Worm (Caenorhabditis elegans) whole organism, young adult: ENCODE measurements around the gene lin-9.

ENCODE experiments used
- B0019.2 ChIP-seq: fragments of 200-800 bp; sonication (Bioruptor generic); conservative IDR thresholded peaks from 2 replicates; pipeline ENCODE4 v1.3.6; 2022; ENCODE audit warnings: missing genetic modification reagents, missing genetic modification characterization, missing compliant biosample characterization
- B0261.1 ChIP-seq: sonication (generic microtip); optimal IDR thresholded peaks from 2 replicates; lab custom pipeline; 2016; ENCODE audit warnings: mild to moderate bottlenecking, missing genetic modification characterization, moderate library complexity, missing compliant biosample characterization
- F22D6.2 ChIP-seq: sonication (generic microtip); optimal IDR thresholded peaks from 2 replicates; lab custom pipeline; 2016; ENCODE audit warnings: mild to moderate bottlenecking, missing genetic modification characterization, missing compliant biosample characterization
- F23B12.7 ChIP-seq: sonication (generic microtip); optimal IDR thresholded peaks from 2 replicates; lab custom pipeline; 2017; ENCODE audit warnings: missing genetic modification characterization, mild to moderate bottlenecking, missing compliant biosample characterization, antibody characterized with exemption, moderate library complexity; ENCODE audit not compliant: insufficient read depth
- F33H1.4 ChIP-seq: fragments of 200-800 bp; sonication (Bioruptor generic); IDR thresholded peaks from 2 replicates; pipeline ENCODE4 v1.3.6; 2022; ENCODE audit warnings: missing genetic modification reagents, missing genetic modification characterization, missing compliant biosample characterization
- F37B4.10 ChIP-seq: fragments of 200-800 bp; sonication (Bioruptor generic); IDR thresholded peaks from 2 replicates; pipeline ENCODE4 v1.3.6; 2022; ENCODE audit warnings: missing genetic modification characterization, missing compliant biosample characterization
- T07F8.4 ChIP-seq: sonication (generic microtip); optimal IDR thresholded peaks from 2 replicates; lab custom pipeline; 2016; ENCODE audit warnings: mild to moderate bottlenecking, missing genetic modification characterization, moderate library complexity, missing compliant biosample characterization
- Y56A3A.18 ChIP-seq: fragments of 200-800 bp; sonication (Bioruptor generic); IDR thresholded peaks from 2 replicates; pipeline ENCODE4 v1.3.6; 2022; ENCODE audit warnings: missing genetic modification reagents, missing genetic modification characterization, missing compliant biosample characterization
- ama-1 ChIP-seq, 3 experiments: fragments of 150-350 bp in 1 of 3; sonication (generic microtip) in 2 of 3; optimal IDR thresholded peaks; 2 replicates each; lab custom pipeline; 2014 to 2018; ENCODE audit warnings: missing biosample characterization in 2 of 3, missing genetic modification characterization in 2 of 3, missing genetic modification reagents in 2 of 3
- aptf-2 ChIP-seq: fragments of 200-800 bp; sonication (Bioruptor generic); conservative IDR thresholded peaks from 2 replicates; pipeline ENCODE4 v1.3.6; 2022; ENCODE audit warnings: missing genetic modification reagents, missing genetic modification characterization, missing compliant biosample characterization
- atf-7 ChIP-seq: sonication (generic microtip); optimal IDR thresholded peaks from 2 replicates; lab custom pipeline; 2017; ENCODE audit warnings: mild to moderate bottlenecking, missing genetic modification characterization, missing compliant biosample characterization
- attf-5 ChIP-seq: fragments of 200-800 bp; sonication (Bioruptor generic); optimal IDR thresholded peaks from 2 replicates; lab custom pipeline; 2018; ENCODE audit warnings: mild to moderate bottlenecking, missing genetic modification characterization, missing compliant biosample characterization
- cebp-1 ChIP-seq, 2 experiments: fragments of 200-800 bp in 1 of 2; sonication (Bioruptor generic) in 1 of 2; sonication (generic microtip) in 1 of 2; IDR thresholded peaks in 1 of 2; optimal IDR thresholded peaks in 1 of 2; 2 replicates each; pipeline versions ENCODE4 v1.3.6 to Lab custom; 2017 to 2022; ENCODE audit warnings: missing compliant biosample characterization in 2 of 2, missing genetic modification characterization in 2 of 2, mild to moderate bottlenecking in 1 of 2, missing genetic modification reagents in 1 of 2, moderate library complexity in 1 of 2
- ceh-79 ChIP-seq: sonication (generic microtip); optimal IDR thresholded peaks from 2 replicates; lab custom pipeline; 2017; ENCODE audit warnings: mild to moderate bottlenecking, missing genetic modification characterization, missing compliant biosample characterization
- die-1 ChIP-seq: sonication (generic microtip); optimal IDR thresholded peaks from 2 replicates; lab custom pipeline; 2016; ENCODE audit warnings: missing genotype, mild to moderate bottlenecking, missing genetic modification characterization, missing compliant biosample characterization
- fkh-3 ChIP-seq: sonication (generic microtip); optimal IDR thresholded peaks from 2 replicates; lab custom pipeline; 2016; ENCODE audit warnings: mild to moderate bottlenecking, missing genetic modification characterization, missing compliant biosample characterization
- gei-17 ChIP-seq: fragments of 200-800 bp; sonication (Bioruptor generic); optimal IDR thresholded peaks from 2 replicates; lab custom pipeline; 2018; ENCODE audit warnings: mild to moderate bottlenecking, missing genetic modification characterization, missing compliant biosample characterization
- him-1 ChIP-seq: sonication (generic microtip); optimal IDR thresholded peaks from 2 replicates; lab custom pipeline; 2016; ENCODE audit warnings: missing genotype, missing genetic modification reagents, missing genetic modification characterization, missing compliant biosample characterization
- hlh-12 ChIP-seq: sonication (generic microtip); optimal IDR thresholded peaks from 2 replicates; lab custom pipeline; 2016; ENCODE audit warnings: missing genetic modification characterization, missing compliant biosample characterization
- hmg-1.2 ChIP-seq: fragments of 200-800 bp; sonication (Bioruptor generic); IDR thresholded peaks from 2 replicates; pipeline ENCODE4 v1.3.6; 2022; ENCODE audit warnings: missing genetic modification reagents, missing genetic modification characterization, missing compliant biosample characterization
- hmg-20 ChIP-seq: fragments of 200-800 bp; sonication (Bioruptor generic); IDR thresholded peaks from 2 replicates; pipeline ENCODE4 v1.3.6; 2022; ENCODE audit warnings: missing genetic modification reagents, missing genetic modification characterization, missing compliant biosample characterization
- hrde-1 ChIP-seq: sonication (generic microtip); optimal IDR thresholded peaks from 2 replicates; lab custom pipeline; 2016; ENCODE audit warnings: missing genetic modification characterization, mild to moderate bottlenecking, missing compliant biosample characterization, moderate library complexity, missing genotype, missing genetic modification reagents, borderline replicate concordance
- lag-1 ChIP-seq: fragments of 200-800 bp; sonication (Bioruptor generic); IDR thresholded peaks from 2 replicates; pipeline ENCODE4 v1.3.6; 2022; ENCODE audit warnings: missing genetic modification reagents, missing genetic modification characterization, missing compliant biosample characterization
- lin-26 ChIP-seq: fragments of 200-800 bp; sonication (Bioruptor generic); IDR thresholded peaks from 2 replicates; pipeline ENCODE4 v1.3.6; 2022; ENCODE audit warnings: missing genetic modification reagents, missing genetic modification characterization, missing compliant biosample characterization
- lin-35 ChIP-seq, 3 experiments: fragments of 150-350 bp in 2 of 3; sonication (generic microtip) in 1 of 3; optimal IDR thresholded peaks; 2 replicates each; lab custom pipeline; 2014 to 2018; ENCODE audit warnings: missing biosample characterization in 3 of 3, missing genetic modification characterization in 3 of 3, missing genetic modification reagents in 3 of 3
- lir-1 ChIP-seq: fragments of 200-800 bp; sonication (Bioruptor generic); conservative IDR thresholded peaks from 2 replicates; pipeline ENCODE4 v1.3.6; 2022; ENCODE audit warnings: missing genetic modification reagents, missing genetic modification characterization, missing compliant biosample characterization
- lsl-1 ChIP-seq: fragments of 200-800 bp; sonication (Bioruptor generic); optimal IDR thresholded peaks from 2 replicates; lab custom pipeline; 2018; ENCODE audit warnings: mild to moderate bottlenecking, missing genetic modification characterization, moderate library complexity, missing compliant biosample characterization
- madf-10 ChIP-seq: sonication (generic microtip); optimal IDR thresholded peaks from 2 replicates; lab custom pipeline; 2016; ENCODE audit warnings: mild to moderate bottlenecking, missing genetic modification characterization, missing compliant biosample characterization
- madf-6 ChIP-seq: fragments of 200-800 bp; sonication (Bioruptor generic); IDR thresholded peaks from 2 replicates; pipeline ENCODE4 v1.3.6; 2022; ENCODE audit warnings: missing genetic modification reagents, missing genetic modification characterization, missing compliant biosample characterization
- madf-8 ChIP-seq: fragments of 200-800 bp; sonication (Bioruptor generic); conservative IDR thresholded peaks from 2 replicates; pipeline ENCODE4 v1.3.6; 2022; ENCODE audit warnings: missing genetic modification reagents, missing genetic modification characterization, missing compliant biosample characterization
- mel-28 ChIP-seq: sonication (generic microtip); optimal IDR thresholded peaks from 2 replicates; lab custom pipeline; 2016; ENCODE audit warnings: borderline replicate concordance, mild to moderate bottlenecking, missing genetic modification characterization, missing compliant biosample characterization
- mes-4 ChIP-seq: sonication (generic microtip); optimal IDR thresholded peaks from 2 replicates; lab custom pipeline; 2016; ENCODE audit warnings: missing genotype, missing genetic modification characterization, missing compliant biosample characterization
- nfya-2 ChIP-seq: fragments of 200-800 bp; sonication (Bioruptor generic); IDR thresholded peaks from 2 replicates; pipeline ENCODE4 v1.3.6; 2022; ENCODE audit warnings: missing genetic modification reagents, missing genetic modification characterization, missing compliant biosample characterization
- nfyb-1 ChIP-seq: fragments of 200-800 bp; sonication (Bioruptor generic); IDR thresholded peaks from 2 replicates; pipeline ENCODE4 v1.3.6; 2022; ENCODE audit warnings: missing genetic modification reagents, missing genetic modification characterization, missing compliant biosample characterization
- nhr-120 ChIP-seq: fragments of 200-800 bp; sonication (Bioruptor generic); IDR thresholded peaks from 2 replicates; pipeline ENCODE4 v1.3.6; 2022; ENCODE audit warnings: missing genetic modification characterization, missing compliant biosample characterization
- nhr-179 ChIP-seq: sonication (generic microtip); optimal IDR thresholded peaks from 2 replicates; lab custom pipeline; 2016; ENCODE audit warnings: mild to moderate bottlenecking, missing genetic modification characterization, missing compliant biosample characterization
- nhr-80 ChIP-seq: sonication (generic microtip); optimal IDR thresholded peaks from 2 replicates; lab custom pipeline; 2016; ENCODE audit warnings: missing genetic modification characterization, missing compliant biosample characterization
- rpc-1 ChIP-seq, 2 experiments: fragments of 150-350 bp in 1 of 2; sonication (generic microtip) in 1 of 2; optimal IDR thresholded peaks; 2 replicates each; lab custom pipeline; 2014 to 2018; ENCODE audit warnings: missing biosample characterization in 1 of 2, missing genetic modification characterization in 1 of 2, missing genetic modification reagents in 1 of 2, missing genotype in 1 of 2
- sptf-2 ChIP-seq: fragments of 200-800 bp; sonication (Bioruptor generic); optimal IDR thresholded peaks from 2 replicates; lab custom pipeline; 2018; ENCODE audit warnings: mild to moderate bottlenecking, missing genetic modification characterization, missing compliant biosample characterization
- tbp1 ChIP-seq: fragments of 200-800 bp; sonication (Bioruptor generic); optimal IDR thresholded peaks from 2 replicates; lab custom pipeline; 2018; ENCODE audit warnings: mild to moderate bottlenecking, missing genetic modification characterization, missing compliant biosample characterization
- ztf-22 ChIP-seq: fragments of 200-800 bp; sonication (Bioruptor generic); optimal IDR thresholded peaks from 2 replicates; lab custom pipeline; 2018; ENCODE audit warnings: mild to moderate bottlenecking, missing genetic modification characterization, moderate library complexity, missing compliant biosample characterization
- ztf-25 ChIP-seq: fragments of 200-800 bp; sonication (Bioruptor generic); IDR thresholded peaks from 2 replicates; pipeline ENCODE4 v1.3.6; 2022; ENCODE audit warnings: missing genetic modification reagents, missing genetic modification characterization, missing compliant biosample characterization
- ztf-28 ChIP-seq: fragments of 200-800 bp; sonication (Bioruptor generic); IDR thresholded peaks from 2 replicates; pipeline ENCODE4 v1.3.6; 2022; ENCODE audit warnings: missing genetic modification reagents, missing genetic modification characterization, missing compliant biosample characterization

The lin-9 gene

ce11 chrIII:8946285-8946684, 42.4 kb upstream of the lin-9 start:
- TF ChIP-seq hmg-1.2 (0 out of 2 replicates have a peak, but pooled peaks have one; percentile 23), F37B4.10 (GFP tag; lab: Robert Waterston, UW) (no peak)

- TF ChIP-seq nhr-80 (tag; lab: Kevin White, UChicago) (no peak), lin-26 (no peak), mes-4 (tag; lab: Kevin White, UChicago) (no peak), him-1 (tag; lab: Kevin White, UChicago) (no peak), ceh-79 (tag; lab: Kevin White, UChicago) (no peak), aptf-2 (GFP tag; lab: Robert Waterston, UW) (no peak), ztf-22 (no peak), mel-28 (tag; lab: Kevin White, UChicago) (no peak), ama-1 (optimal IDR thresholded peaks at IDR 0.05; lab: Kevin White, UChicago) (no peak), ama-1 (GFP tag; optimal IDR thresholded peaks at IDR 0.05; lab: Kevin White, UChicago) (no peak), lir-1 (GFP tag; lab: Robert Waterston, UW) (no peak), B0019.2 (GFP tag; lab: Robert Waterston, UW) (no peak), hmg-1.2 (no peak), atf-7 (tag; lab: Kevin White, UChicago) (no peak), gei-17 (GFP tag; lab: Kevin White, UChicago) (no peak), nfyb-1 (GFP tag; lab: Robert Waterston, UW) (no peak), hlh-12 (no peak), B0261.1 (tag; lab: Kevin White, UChicago) (no peak), nfya-2 (no peak), madf-6 (no peak)
- TF ChIP-seq, all 124 proteins: peak for 0
Measured at ce11 chrIII:8944357-8944756, 40.4 kb upstream of the lin-9 start, which contains the start of gene dhrr-1. TSS of gene dhrr-1 (plus strand) at chrIII:8944657.

ce11 chrIII:8937571-8937970, 33.6 kb upstream of the lin-9 start:
- TF ChIP-seq lag-1 (GFP tag; lab: Robert Waterston, UW) (no peak), madf-10 (tag; lab: Kevin White, UChicago) (peak; percentile 81), cebp-1 (GFP tag; IDR thresholded peaks at IDR 0.05; lab: Robert Waterston, UW) (0 out of 2 replicates have a peak, but pooled peaks have one; percentile 47), cebp-1 (tag; optimal IDR thresholded peaks at IDR 0.05; lab: Kevin White, UChicago) (no peak), die-1 (tag; lab: Kevin White, UChicago) (peak; percentile 92), tbp1 (GFP tag; lab: Kevin White, UChicago) (peak; percentile 94), sptf-2 (GFP tag; lab: Kevin White, UChicago) (peak; percentile 78), Y56A3A.18 (0 out of 2 replicates have a peak, but pooled peaks have one; percentile 43), nfyb-1 (GFP tag; lab: Robert Waterston, UW) (no peak), lir-1 (GFP tag; lab: Robert Waterston, UW) (0 out of 2 replicates have a peak, but pooled peaks have one; percentile 58), madf-8 (GFP tag; lab: Robert Waterston, UW) (0 out of 2 replicates have a peak, but pooled peaks have one; percentile 24), fkh-3 (peak; percentile 66), ztf-28 (GFP tag; lab: Robert Waterston, UW) (no peak), B0261.1 (tag; lab: Kevin White, UChicago) (peak; percentile 83), F22D6.2 (tag; lab: Kevin White, UChicago) (peak; percentile 36), T07F8.4 (tag; lab: Kevin White, UChicago) (peak; percentile 70), F23B12.7 (peak; percentile 65), lin-35 (GFP tag; optimal IDR thresholded peaks at IDR 0.05; lab: Kevin White, UChicago) (peak in 1 of 3 experiments; percentile 61), mel-28 (tag; lab: Kevin White, UChicago) (peak; percentile 46), nhr-120 (GFP tag; lab: Robert Waterston, UW) (peak; percentile 85; the same call in 1 of the 2 replicates), nhr-179 (tag; lab: Kevin White, UChicago) (peak; percentile 33), ztf-25 (GFP tag; lab: Robert Waterston, UW) (peak; percentile 84; the same call in 1 of the 2 replicates), rpc-1 (optimal IDR thresholded peaks at IDR 0.05; lab: Kevin White, UChicago) (peak; percentile 86), rpc-1 (tag; optimal IDR thresholded peaks at IDR 0.05; lab: Kevin White, UChicago) (peak; percentile 93), hmg-20 (GFP tag; lab: Robert Waterston, UW) (peak; percentile 50; the same call in 1 of the 2 replicates), lsl-1 (peak; percentile 60), attf-5 (GFP tag; lab: Kevin White, UChicago) (peak; percentile 81), hrde-1 (peak; percentile 66), nhr-80 (tag; lab: Kevin White, UChicago) (no peak), F33H1.4 (peak; percentile 61; the same call in 1 of the 2 replicates)
